Worm (Caenorhabditis elegans) whole organism, mixed stage, embryonic: ENCODE results near the gene T07F10.3.

Source experiments
- M03D4.4 ChIP-seq: sonication (generic microtip); optimal IDR thresholded peaks from 2 replicates; lab custom pipeline; 2017; ENCODE audit warnings: mild to moderate bottlenecking, missing genetic modification characterization, missing compliant biosample characterization
- ceh-39 ChIP-seq: fragments of 150-350 bp; optimal IDR thresholded peaks from 2 replicates; lab custom pipeline; 2014; ENCODE audit warnings: missing biosample characterization, missing genetic modification characterization
- flh-1 ChIP-seq: fragments of 200-800 bp; sonication (Bioruptor generic); optimal IDR thresholded peaks from 2 replicates; lab custom pipeline; 2018; ENCODE audit warnings: mild to moderate bottlenecking, missing genetic modification characterization, moderate library complexity, missing compliant biosample characterization
- ham-2 ChIP-seq: fragments of 200-800 bp; sonication (Bioruptor generic); optimal IDR thresholded peaks from 2 replicates; lab custom pipeline; 2018; ENCODE audit warnings: mild to moderate bottlenecking, missing genetic modification characterization, missing compliant biosample characterization
- lsy-2 ChIP-seq: fragments of 150-350 bp; optimal IDR thresholded peaks from 2 replicates; lab custom pipeline; 2014; ENCODE audit warnings: missing biosample characterization, missing genetic modification characterization
- mep-1 ChIP-seq: fragments of 150-350 bp; optimal IDR thresholded peaks from 2 replicates; lab custom pipeline; 2017; ENCODE audit warnings: missing biosample characterization, missing genetic modification reagents, missing genetic modification characterization, inconsistent platforms
- nhr-237 ChIP-seq: fragments of 150-350 bp; optimal IDR thresholded peaks from 2 replicates; lab custom pipeline; 2014; ENCODE audit warnings: missing biosample characterization, missing genetic modification characterization
- nhr-76 ChIP-seq: sonication (generic microtip); optimal IDR thresholded peaks from 2 replicates; lab custom pipeline; 2017; ENCODE audit warnings: missing biosample characterization, missing genetic modification characterization

ce11 chrV:12824777-12825176 is 45.1 kb downstream of the T07F10.3 start, which contains the start of gene ugt-16:
- no peak for TF ChIP-seq mep-1 (tag; lab: Kevin White, UChicago)
- no peak for TF ChIP-seq lsy-2 (tag; lab: Kevin White, UChicago)
- no peak for TF ChIP-seq ham-2
- TF ChIP-seq nhr-76 (tag; lab: Kevin White, UChicago), result no peak
- TF ChIP-seq nhr-237 (tag; lab: Kevin White, UChicago), result no peak
- no peak for TF ChIP-seq flh-1 (GFP tag; lab: Kevin White, UChicago)
- TF ChIP-seq M03D4.4, result no peak
- no peak for TF ChIP-seq ceh-39
